Fruit fly (Drosophila melanogaster) whole organism, embryonic: ENCODE measurements around the gene CG42541.

ENCODE experiments used
- BEAF-32 ChIP-seq: fragments of 200-800 bp; sonication (Bioruptor generic); optimal IDR thresholded peaks from 3 replicates; lab custom pipeline; 2017; ENCODE audit warnings: missing biosample characterization, missing genetic modification characterization, mild to moderate bottlenecking, moderate library complexity, missing genetic modification reagents
- CG11696 ChIP-seq: fragments of 200-800 bp; sonication (Bioruptor generic); IDR thresholded peaks from 2 replicates; pipeline ENCODE4 v1.3.6; 2022; ENCODE audit warnings: missing biosample characterization, missing genetic modification characterization
- CG17361 ChIP-seq: fragments of 200-800 bp; sonication (Bioruptor generic); IDR thresholded peaks from 3 replicates; pipeline ENCODE4 v1.3.6; 2022; ENCODE audit warnings: missing biosample characterization, missing genetic modification characterization
- CG6854 ChIP-seq: fragments of 200-800 bp; sonication (Bioruptor generic); optimal IDR thresholded peaks from 3 replicates; lab custom pipeline; 2017; ENCODE audit warnings: missing biosample characterization, mild to moderate bottlenecking, missing genetic modification characterization
- Hr39 ChIP-seq: fragments of >200 bp; optimal IDR thresholded peaks from 2 replicates; lab custom pipeline; 2017
- Hsf ChIP-seq: fragments of 200-800 bp; sonication (Bioruptor generic); optimal IDR thresholded peaks from 3 replicates; lab custom pipeline; 2016; ENCODE audit warnings: missing biosample characterization, missing genetic modification characterization
- Sin3A ChIP-seq: fragments of >200 bp; optimal IDR thresholded peaks from 2 replicates; lab custom pipeline; 2018
- Tbp ChIP-seq: fragments of >200 bp; optimal IDR thresholded peaks from 2 replicates; lab custom pipeline; 2018; ENCODE audit warnings: missing biosample characterization, missing genetic modification characterization
- YL-1 ChIP-seq: fragments of 200-800 bp; sonication (Bioruptor generic); optimal IDR thresholded peaks from 3 replicates; lab custom pipeline; 2017; ENCODE audit warnings: missing biosample characterization, mild to moderate bottlenecking, missing genetic modification characterization
- dan ChIP-seq: fragments of 200-800 bp; sonication (Bioruptor generic); IDR thresholded peaks from 2 replicates; pipeline ENCODE4 v1.3.6; 2022; ENCODE audit warnings: missing biosample characterization, missing genetic modification characterization
- h ChIP-seq: fragments of >200 bp; optimal IDR thresholded peaks from 2 replicates; lab custom pipeline; 2017
- otp ChIP-seq: fragments of 200-800 bp; sonication (Bioruptor generic); IDR thresholded peaks from 3 replicates; pipeline ENCODE4, ENCODE4 v1.3.6; 2022; ENCODE audit warnings: missing biosample characterization, missing genetic modification characterization
- tap ChIP-seq: fragments of 200-800 bp; optimal IDR thresholded peaks from 3 replicates; lab custom pipeline; 2019; ENCODE audit warnings: missing biosample characterization, mild to moderate bottlenecking, missing genetic modification characterization, moderate library complexity

dm6 chrX:3867782-3868181 lies 62.6 kb downstream of the CG42541 start:
- TF ChIP-seq Hsf (GFP tag; lab: Kevin White, UChicago): no peak
- no peak for TF ChIP-seq Hr39
- no peak for TF ChIP-seq otp (GFP tag; lab: Robert Waterston, UW)
- no peak for TF ChIP-seq tap
- TF ChIP-seq Sin3A: no peak
- TF ChIP-seq CG6854 (GFP tag; lab: Kevin White, UChicago): no peak
- TF ChIP-seq CG17361 (GFP tag; lab: Robert Waterston, UW): no peak
- TF ChIP-seq YL-1 (GFP tag; lab: Kevin White, UChicago): no peak
- TF ChIP-seq Tbp (GFP tag; lab: Kevin White, UChicago): no peak
- no peak for TF ChIP-seq BEAF-32
- no peak for TF ChIP-seq h (lab: Kevin White, UChicago)
- TF ChIP-seq CG11696 (GFP tag; lab: Robert Waterston, UW): no peak
- no peak for TF ChIP-seq dan (GFP tag; lab: Robert Waterston, UW)
